Worm (Caenorhabditis elegans) whole organism, L1 larva: ENCODE results near the gene T02C5.1.
A peak's percentile ranks its signal among the peaks of the same experiment; 100 is the strongest.

ENCODE experiments used
- C16A3.4 ChIP-seq: fragments of 150-350 bp; optimal IDR thresholded peaks from 2 replicates; lab custom pipeline; 2014; ENCODE audit warnings: missing biosample characterization, missing genetic modification characterization
- C34B4.2 ChIP-seq: sonication (generic microtip); optimal IDR thresholded peaks from 2 replicates; lab custom pipeline; 2017; ENCODE audit warnings: mild to moderate bottlenecking, missing genetic modification characterization, missing compliant biosample characterization
- F16B12.6 ChIP-seq: fragments of 150-350 bp; optimal IDR thresholded peaks from 2 replicates; lab custom pipeline; 2014; ENCODE audit warnings: missing biosample characterization, missing genetic modification characterization
- alr-1 ChIP-seq: fragments of 200-800 bp; sonication (Bioruptor generic); optimal IDR thresholded peaks from 2 replicates; lab custom pipeline; 2018; ENCODE audit warnings: borderline replicate concordance, mild to moderate bottlenecking, missing genetic modification characterization, missing compliant biosample characterization
- ama-1 ChIP-seq: fragments of 150-350 bp; optimal IDR thresholded peaks from 2 replicates; lab custom pipeline; 2014
- ceh-90 ChIP-seq: sonication (generic microtip); optimal IDR thresholded peaks from 2 replicates; lab custom pipeline; 2016; ENCODE audit warnings: missing genetic modification characterization, missing compliant biosample characterization
- efl-1 ChIP-seq, 4 experiments: fragments of 150-350 bp; optimal IDR thresholded peaks in 3 of 4; peaks in 1 of 4; 1 replicate in 1 of 4; 2 replicates in 3 of 4; lab custom pipeline; 2014; ENCODE audit warnings: missing biosample characterization in 2 of 4, missing genetic modification characterization in 2 of 4, missing genetic modification reagents in 2 of 4
- efl-3 ChIP-seq: fragments of 200-800 bp; sonication (Bioruptor generic); optimal IDR thresholded peaks from 2 replicates; lab custom pipeline; 2018; ENCODE audit warnings: mild to moderate bottlenecking, missing genetic modification characterization, missing compliant biosample characterization
- egl-13 ChIP-seq: sonication (generic microtip); optimal IDR thresholded peaks from 2 replicates; lab custom pipeline; 2016; ENCODE audit warnings: missing genotype, missing genetic modification reagents, missing genetic modification characterization, missing compliant biosample characterization
- elt-2 ChIP-seq: sonication (generic microtip); optimal IDR thresholded peaks from 2 replicates; lab custom pipeline; 2016; ENCODE audit warnings: missing genetic modification characterization, mild to moderate bottlenecking, inconsistent platforms, missing compliant biosample characterization, missing genetic modification reagents
- fkh-4 ChIP-seq: sonication (generic microtip); optimal IDR thresholded peaks from 2 replicates; lab custom pipeline; 2016; ENCODE audit warnings: missing compliant biosample characterization, missing genetic modification characterization, borderline replicate concordance
- fkh-8 ChIP-seq: sonication (generic microtip); optimal IDR thresholded peaks from 2 replicates; lab custom pipeline; 2016; ENCODE audit warnings: mild to moderate bottlenecking, missing genetic modification characterization, missing compliant biosample characterization
- grh-1 ChIP-seq: fragments of 200-800 bp; sonication (Bioruptor generic); IDR thresholded peaks from 2 replicates; pipeline ENCODE4 v1.3.6; 2022; ENCODE audit warnings: missing genetic modification reagents, missing genetic modification characterization, missing compliant biosample characterization
- hlh-17 ChIP-seq: fragments of 200-800 bp; sonication (Bioruptor generic); optimal IDR thresholded peaks from 2 replicates; lab custom pipeline; 2018; ENCODE audit warnings: missing genetic modification characterization, mild to moderate bottlenecking, missing compliant biosample characterization, moderate library complexity, borderline replicate concordance
- irx-1 ChIP-seq: sonication (generic microtip); optimal IDR thresholded peaks from 2 replicates; lab custom pipeline; 2016; ENCODE audit warnings: missing genetic modification characterization, missing compliant biosample characterization
- jun-1 ChIP-seq: fragments of 150-350 bp; optimal IDR thresholded peaks from 2 replicates; lab custom pipeline; 2014; ENCODE audit warnings: missing biosample characterization, missing genetic modification reagents, missing genetic modification characterization
- lin-13 ChIP-seq: fragments of 150-350 bp; optimal IDR thresholded peaks from 2 replicates; lab custom pipeline; 2014; ENCODE audit warnings: missing biosample characterization, missing genetic modification reagents, missing genetic modification characterization
- lin-14 ChIP-seq: fragments of 200-800 bp; sonication (Bioruptor generic); optimal IDR thresholded peaks from 2 replicates; lab custom pipeline; 2018; ENCODE audit warnings: mild to moderate bottlenecking, missing genetic modification characterization, moderate library complexity, missing compliant biosample characterization
- lin-35 ChIP-seq, 2 experiments: fragments of 150-350 bp; optimal IDR thresholded peaks; 2 replicates each; lab custom pipeline; 2014; ENCODE audit warnings: missing biosample characterization in 2 of 2, missing genetic modification characterization in 2 of 2, missing genetic modification reagents in 2 of 2
- lir-3 ChIP-seq: sonication (generic microtip); optimal IDR thresholded peaks from 2 replicates; lab custom pipeline; 2016; ENCODE audit warnings: mild to moderate bottlenecking, missing genetic modification characterization, moderate library complexity, missing compliant biosample characterization; ENCODE audit not compliant: poor library complexity
- mab-9 ChIP-seq: fragments of 200-800 bp; sonication (Bioruptor generic); IDR thresholded peaks from 2 replicates; pipeline ENCODE4 v1.3.6; 2022; ENCODE audit warnings: missing genetic modification reagents, missing genetic modification characterization, missing compliant biosample characterization
- mdl-1 ChIP-seq, 2 experiments: fragments of 150-350 bp; optimal IDR thresholded peaks; 2 replicates each; lab custom pipeline; 2014 to 2017; ENCODE audit warnings: missing biosample characterization in 2 of 2, missing genetic modification characterization in 2 of 2, inconsistent platforms in 1 of 2
- mef-2 ChIP-seq: fragments of 150-350 bp; optimal IDR thresholded peaks from 2 replicates; lab custom pipeline; 2014; ENCODE audit warnings: missing biosample characterization, missing genetic modification characterization
- mep-1 ChIP-seq: fragments of 150-350 bp; optimal IDR thresholded peaks from 2 replicates; lab custom pipeline; 2014; ENCODE audit warnings: missing biosample characterization, missing genetic modification characterization
- nhr-12 ChIP-seq: sonication (generic microtip); optimal IDR thresholded peaks from 2 replicates; lab custom pipeline; 2017; ENCODE audit warnings: missing biosample characterization, missing genetic modification characterization
- nhr-20 ChIP-seq: sonication (generic microtip); optimal IDR thresholded peaks from 2 replicates; lab custom pipeline; 2016; ENCODE audit warnings: mild to moderate bottlenecking, missing genetic modification characterization, missing compliant biosample characterization
- nhr-47 ChIP-seq: sonication (generic microtip); optimal IDR thresholded peaks from 2 replicates; lab custom pipeline; 2016; ENCODE audit warnings: mild to moderate bottlenecking, missing genetic modification characterization, moderate library complexity, missing compliant biosample characterization
- nhr-71 ChIP-seq: sonication (generic microtip); optimal IDR thresholded peaks from 2 replicates; lab custom pipeline; 2016; ENCODE audit warnings: mild to moderate bottlenecking, missing genetic modification characterization, moderate library complexity, missing compliant biosample characterization
- pax-3 ChIP-seq: fragments of 200-800 bp; sonication (Bioruptor generic); optimal IDR thresholded peaks from 2 replicates; lab custom pipeline; 2018; ENCODE audit warnings: mild to moderate bottlenecking, missing genetic modification characterization, moderate library complexity, missing compliant biosample characterization
- pqm-1 ChIP-seq: sonication (generic microtip); optimal IDR thresholded peaks from 3 replicates; lab custom pipeline; 2017; ENCODE audit warnings: missing biosample characterization, missing genetic modification characterization
- skn-1 ChIP-seq: fragments of 150-350 bp; optimal IDR thresholded peaks from 2 replicates; lab custom pipeline; 2014; ENCODE audit warnings: missing biosample characterization, missing genetic modification characterization
- snpc-4 ChIP-seq: fragments of 150-350 bp; optimal IDR thresholded peaks from 2 replicates; lab custom pipeline; 2014; ENCODE audit warnings: missing biosample characterization, missing genetic modification characterization
- snu-23 ChIP-seq: sonication (generic microtip); optimal IDR thresholded peaks from 2 replicates; lab custom pipeline; 2016; ENCODE audit warnings: missing genetic modification characterization, missing compliant biosample characterization
- sox-4 ChIP-seq: sonication (generic microtip); optimal IDR thresholded peaks from 2 replicates; lab custom pipeline; 2016; ENCODE audit warnings: missing genetic modification characterization, missing compliant biosample characterization
- sptf-1 ChIP-seq: fragments of 150-350 bp; optimal IDR thresholded peaks from 2 replicates; lab custom pipeline; 2014; ENCODE audit warnings: missing biosample characterization, missing genetic modification characterization
- sup-37 ChIP-seq: fragments of 200-800 bp; sonication (Bioruptor generic); optimal IDR thresholded peaks from 2 replicates; lab custom pipeline; 2018; ENCODE audit warnings: mild to moderate bottlenecking, missing genetic modification characterization, missing compliant biosample characterization
- tlp-1 ChIP-seq: fragments of 150-350 bp; optimal IDR thresholded peaks from 2 replicates; lab custom pipeline; 2014; ENCODE audit warnings: missing biosample characterization, missing genetic modification characterization
- unc-130 ChIP-seq: fragments of 150-350 bp; optimal IDR thresholded peaks from 2 replicates; lab custom pipeline; 2017; ENCODE audit warnings: missing biosample characterization, missing genetic modification characterization, inconsistent platforms
- unc-30 ChIP-seq: sonication (generic microtip); optimal IDR thresholded peaks from 2 replicates; lab custom pipeline; 2017; ENCODE audit warnings: missing biosample characterization, missing genetic modification characterization
- zag-1 ChIP-seq: fragments of 150-350 bp; optimal IDR thresholded peaks from 2 replicates; lab custom pipeline; 2014; ENCODE audit warnings: missing biosample characterization, missing genetic modification characterization
- ztf-11 ChIP-seq, 2 experiments: sonication (generic microtip); optimal IDR thresholded peaks; 2 replicates each; lab custom pipeline; 2016 to 2017; ENCODE audit warnings: missing genetic modification characterization in 2 of 2, missing biosample characterization in 1 of 2, missing compliant biosample characterization in 1 of 2
- ztf-4 ChIP-seq: fragments of 150-350 bp; optimal IDR thresholded peaks from 2 replicates; lab custom pipeline; 2014; ENCODE audit warnings: missing biosample characterization, missing genetic modification characterization

Gene T02C5.1

ce11 chrX:2694725-2695124, at the start of gene T02C5.1:
T02C5.1 (plus strand) TSS chrX:2694923.
- no peak for TF ChIP-seq tlp-1 (tag; lab: Kevin White, UChicago)
- TF ChIP-seq elt-2 (tag; lab: Kevin White, UChicago) = peak; percentile 72

- TF ChIP-seq lin-14 (GFP tag; lab: Kevin White, UChicago) = peak; percentile 75
- no peak for TF ChIP-seq efl-1 (optimal IDR thresholded peaks at IDR 0.05; lab: Kevin White, UChicago)
- TF ChIP-seq efl-1 (GFP tag; optimal IDR thresholded peaks at IDR 0.05 in 1 of 2; lab: Kevin White, UChicago) = peak in 1 of 2 experiments; percentile 31
- TF ChIP-seq unc-130 = no peak
- peak; percentile 32 for TF ChIP-seq zag-1 (tag; lab: Kevin White, UChicago)
These were observed 40.4 kb upstream of the T02C5.1 start for ce11 chrX:2654334-2654733.

- TF ChIP-seq mab-9 (GFP tag; lab: Robert Waterston, UW) (no peak), nhr-47 (tag; lab: Kevin White, UChicago) (peak; percentile 9), nhr-71 (tag; lab: Kevin White, UChicago) (peak; percentile 4), lin-14 (GFP tag; lab: Kevin White, UChicago) (no peak), sup-37 (GFP tag; lab: Kevin White, UChicago) (no peak), snpc-4 (tag; lab: Kevin White, UChicago) (peak; percentile 87), efl-1 (optimal IDR thresholded peaks at IDR 0.05; lab: Kevin White, UChicago) (no peak), efl-1 (GFP tag; optimal IDR thresholded peaks at IDR 0.05 in 1 of 2; lab: Kevin White, UChicago) (peak in 1 of 2 experiments; percentile 58), snu-23 (no peak)
- TF ChIP-seq, all 84 proteins: peak for 4
These were observed 30.9 kb upstream of the T02C5.1 start for ce11 chrX:2663798-2664197.

- TF ChIP-seq ztf-4 (tag; lab: Kevin White, UChicago) (no peak), zag-1 (tag; lab: Kevin White, UChicago) (no peak), snu-23 (no peak), lir-3 (no peak), lin-13 (GFP tag; lab: Kevin White, UChicago) (no peak), mdl-1 (tag; optimal IDR thresholded peaks at IDR 0.05; lab: Kevin White, UChicago) (no peak), skn-1 (tag; lab: Kevin White, UChicago) (no peak), jun-1 (tag; lab: Kevin White, UChicago) (no peak), elt-2 (tag; lab: Kevin White, UChicago) (no peak), unc-130 (no peak), ztf-11 (tag; optimal IDR thresholded peaks at IDR 0.05; lab: Kevin White, UChicago) (no peak), fkh-8 (tag; lab: Kevin White, UChicago) (no peak), irx-1 (no peak), pax-3 (tag; lab: Kevin White, UChicago) (no peak), C16A3.4 (no peak), efl-3 (GFP tag; lab: Kevin White, UChicago) (no peak), ama-1 (lab: Kevin White, UChicago) (no peak)
- TF ChIP-seq, all 84 proteins: peak for 0
These were observed 30.4 kb upstream of the T02C5.1 start, which contains the start of gene F54G2.1 for ce11 chrX:2664273-2664672. F54G2.1 (minus strand) TSS chrX:2664373.

- peak; percentile 42 for TF ChIP-seq mef-2
- TF ChIP-seq grh-1 (GFP tag; lab: Robert Waterston, UW) = no peak
- TF ChIP-seq lin-13 (GFP tag; lab: Kevin White, UChicago) = no peak
- no peak for TF ChIP-seq sox-4 (tag; lab: Kevin White, UChicago)
- peak; percentile 34 for TF ChIP-seq C16A3.4
- TF ChIP-seq egl-13 (tag; lab: Kevin White, UChicago) = no peak
- no peak for TF ChIP-seq fkh-4
- peak; percentile 41 to 54 for TF ChIP-seq efl-1 (optimal IDR thresholded peaks at IDR 0.05; lab: Kevin White, UChicago)
- TF ChIP-seq efl-1 (GFP tag; optimal IDR thresholded peaks at IDR 0.05 in 1 of 2; lab: Kevin White, UChicago) = peak; percentile 12 to 93
- TF ChIP-seq snpc-4 (tag; lab: Kevin White, UChicago) = no peak
- TF ChIP-seq mep-1 (tag; lab: Kevin White, UChicago) = peak; percentile 84
- TF ChIP-seq unc-30 (tag; lab: Kevin White, UChicago) = no peak
- TF ChIP-seq C34B4.2 = no peak
- no peak for TF ChIP-seq ceh-90
- TF ChIP-seq pqm-1 = no peak
- peak; percentile 73 for TF ChIP-seq nhr-47 (tag; lab: Kevin White, UChicago)
- TF ChIP-seq lin-14 (GFP tag; lab: Kevin White, UChicago) = peak; percentile 98
- TF ChIP-seq hlh-17 = no peak
- TF ChIP-seq sptf-1 (tag; lab: Kevin White, UChicago) = no peak
- TF ChIP-seq lin-35 (GFP tag; optimal IDR thresholded peaks at IDR 0.05; lab: Kevin White, UChicago) = peak; percentile 41 to 74
- TF ChIP-seq F16B12.6 = peak; percentile 35
- peak; percentile 87 for TF ChIP-seq snu-23
- no peak for TF ChIP-seq nhr-12
- TF ChIP-seq tlp-1 (tag; lab: Kevin White, UChicago) = no peak
- TF ChIP-seq mab-9 (GFP tag; lab: Robert Waterston, UW) = no peak
- TF ChIP-seq efl-3 (GFP tag; lab: Kevin White, UChicago) = no peak
- TF ChIP-seq nhr-20 (tag; lab: Kevin White, UChicago) = peak; percentile 82
- TF ChIP-seq alr-1 (tag; lab: Kevin White, UChicago) = no peak
These were observed 26.9 kb upstream of the T02C5.1 start, which contains the start of gene C09B7.2 for ce11 chrX:2667779-2668178. C09B7.2 (plus strand) TSS chrX:2668127.
